Fruit fly (Drosophila melanogaster) whole organism, embryonic: ENCODE data around the gene sbr.

Experiments
- Aef1 ChIP-seq: fragments of 200-800 bp; sonication (Bioruptor generic); IDR thresholded peaks from 3 replicates; pipeline ENCODE4 v1.3.6; 2022; ENCODE audit warnings: missing biosample characterization, missing genetic modification characterization
- CG10366 ChIP-seq: fragments of 200-800 bp; sonication (Bioruptor generic); IDR thresholded peaks from 2 replicates; pipeline ENCODE4 v1.3.6; 2022; ENCODE audit warnings: missing biosample characterization, missing genetic modification characterization
- CG10431 ChIP-seq: fragments of 200-800 bp; sonication (Bioruptor generic); optimal IDR thresholded peaks from 3 replicates; lab custom pipeline; 2018; ENCODE audit warnings: missing biosample characterization, mild to moderate bottlenecking, missing genetic modification characterization
- CG11247 ChIP-seq: fragments of 200-800 bp; sonication (Bioruptor generic); IDR thresholded peaks from 2 replicates; pipeline ENCODE4 v1.3.6; 2022; ENCODE audit warnings: missing biosample characterization, missing genetic modification characterization
- CG11504 ChIP-seq: fragments of 200-800 bp; sonication (Bioruptor generic); optimal IDR thresholded peaks from 3 replicates; lab custom pipeline; 2019; ENCODE audit warnings: missing biosample characterization, mild to moderate bottlenecking, missing genetic modification characterization, moderate library complexity
- CG12299 ChIP-seq: fragments of 200-800 bp; sonication (Bioruptor generic); optimal IDR thresholded peaks from 2 replicates; lab custom pipeline; 2018; ENCODE audit warnings: missing biosample characterization, mild to moderate bottlenecking, missing genetic modification characterization
- CG1233 ChIP-seq: fragments of 200-800 bp; sonication (Bioruptor generic); optimal IDR thresholded peaks from 4 replicates; lab custom pipeline; 2018; ENCODE audit warnings: missing biosample characterization, mild to moderate bottlenecking, missing genetic modification characterization
- CG13287 ChIP-seq: fragments of 200-800 bp; sonication (Bioruptor generic); IDR thresholded peaks from 2 replicates; pipeline ENCODE4 v1.3.6; 2022; ENCODE audit warnings: missing biosample characterization, missing genetic modification characterization; ENCODE audit not compliant: partially characterized antibody
- CG14667 ChIP-seq: fragments of 200-800 bp; sonication (Bioruptor generic); IDR thresholded peaks from 2 replicates; pipeline ENCODE4 v1.3.6; 2022; ENCODE audit warnings: missing biosample characterization, missing genetic modification characterization
- CG14710 ChIP-seq: fragments of 200-800 bp; sonication (Bioruptor generic); optimal IDR thresholded peaks from 3 replicates; lab custom pipeline; 2019; ENCODE audit warnings: missing biosample characterization, mild to moderate bottlenecking, missing genetic modification characterization, moderate library complexity
- CG14860 ChIP-seq: fragments of 200-800 bp; sonication (Bioruptor generic); IDR thresholded peaks from 3 replicates; pipeline ENCODE4 v1.3.6; 2022; ENCODE audit warnings: missing biosample characterization, missing genetic modification characterization; ENCODE audit not compliant: partially characterized antibody
- CG15601 ChIP-seq: fragments of 200-800 bp; sonication (Bioruptor generic); optimal IDR thresholded peaks from 3 replicates; lab custom pipeline; 2019; ENCODE audit warnings: missing biosample characterization, mild to moderate bottlenecking, missing genetic modification characterization, moderate library complexity
- CG17359 ChIP-seq: fragments of 200-800 bp; sonication (Bioruptor generic); optimal IDR thresholded peaks from 3 replicates; lab custom pipeline; 2018; ENCODE audit warnings: missing biosample characterization, mild to moderate bottlenecking, missing genetic modification characterization, moderate library complexity
- CG2129 ChIP-seq: fragments of 200-800 bp; sonication (Bioruptor generic); IDR thresholded peaks from 2 replicates; pipeline ENCODE4 v1.3.6; 2022; ENCODE audit warnings: missing biosample characterization, missing genetic modification characterization; ENCODE audit not compliant: partially characterized antibody
- CG2875 ChIP-seq: fragments of 200-800 bp; sonication (Bioruptor generic); optimal IDR thresholded peaks from 2 replicates; lab custom pipeline; 2017; ENCODE audit warnings: missing biosample characterization, mild to moderate bottlenecking, missing genetic modification characterization, missing genetic modification reagents
- CG3163 ChIP-seq: fragments of 200-800 bp; sonication (Bioruptor generic); optimal IDR thresholded peaks from 3 replicates; lab custom pipeline; 2016; ENCODE audit warnings: missing biosample characterization, missing genetic modification characterization
- CG34376 ChIP-seq: fragments of 200-800 bp; sonication (Bioruptor generic); optimal IDR thresholded peaks from 2 replicates; lab custom pipeline; 2018; ENCODE audit warnings: missing biosample characterization, mild to moderate bottlenecking, missing genetic modification characterization
- CG3995 ChIP-seq: fragments of 200-800 bp; sonication (Bioruptor generic); optimal IDR thresholded peaks from 3 replicates; lab custom pipeline; 2016; ENCODE audit warnings: missing biosample characterization, missing genetic modification characterization
- CG5180 ChIP-seq: fragments of 200-800 bp; sonication (Bioruptor generic); optimal IDR thresholded peaks from 3 replicates; lab custom pipeline; 2017; ENCODE audit warnings: missing biosample characterization, missing genetic modification characterization, mild to moderate bottlenecking, moderate library complexity, missing genetic modification reagents
- CG5953 ChIP-seq: fragments of 200-800 bp; sonication (Bioruptor generic); IDR thresholded peaks from 2 replicates; pipeline ENCODE4 v1.3.6; 2022; ENCODE audit warnings: missing biosample characterization, missing genetic modification characterization
- CG6254 ChIP-seq: fragments of 200-800 bp; sonication (Bioruptor generic); optimal IDR thresholded peaks from 3 replicates; lab custom pipeline; 2017; ENCODE audit warnings: mild to moderate bottlenecking, missing biosample characterization, missing genetic modification reagents, missing genetic modification characterization
- CG7556 ChIP-seq: fragments of 200-800 bp; sonication (Bioruptor generic); optimal IDR thresholded peaks from 2 replicates; lab custom pipeline; 2017; ENCODE audit warnings: missing biosample characterization, mild to moderate bottlenecking, missing genetic modification characterization
- CG8089 ChIP-seq: fragments of 200-800 bp; sonication (Bioruptor generic); optimal IDR thresholded peaks from 3 replicates; lab custom pipeline; 2016; ENCODE audit warnings: missing biosample characterization, missing genetic modification characterization
- CG9932 ChIP-seq: fragments of 200-800 bp; sonication (Bioruptor generic); IDR thresholded peaks from 2 replicates; pipeline ENCODE4 v1.3.6; 2022; ENCODE audit warnings: missing biosample characterization, missing genetic modification characterization
- Chrac-16 ChIP-seq: fragments of 200-800 bp; sonication (Bioruptor generic); optimal IDR thresholded peaks from 3 replicates; lab custom pipeline; 2016; ENCODE audit warnings: missing biosample characterization, missing genetic modification characterization
- Doc2 ChIP-seq: fragments of 200-800 bp; sonication (Bioruptor generic); IDR thresholded peaks from 2 replicates; pipeline ENCODE4 v1.3.6; 2022; ENCODE audit warnings: missing biosample characterization, missing genetic modification characterization
- Dp ChIP-seq: fragments of 200-800 bp; sonication (Bioruptor generic); optimal IDR thresholded peaks from 2 replicates; lab custom pipeline; 2018; ENCODE audit warnings: missing biosample characterization, mild to moderate bottlenecking, missing genetic modification characterization, moderate library complexity
- Ets65A ChIP-seq: fragments of 200-800 bp; sonication (Bioruptor generic); peaks from one replicate; lab custom pipeline; 2016; ENCODE audit warnings: missing biosample characterization, missing genetic modification characterization
- PHDP ChIP-seq: fragments of 200-800 bp; sonication (Bioruptor generic); optimal IDR thresholded peaks from 3 replicates; lab custom pipeline; 2018; ENCODE audit warnings: missing biosample characterization, mild to moderate bottlenecking, missing genetic modification characterization, moderate library complexity
- Sin3A ChIP-seq: fragments of >200 bp; optimal IDR thresholded peaks from 2 replicates; lab custom pipeline; 2018
- Xrp1 ChIP-seq: fragments of 200-800 bp; sonication (Bioruptor generic); IDR thresholded peaks from 2 replicates; pipeline ENCODE4 v1.3.6; 2022; ENCODE audit warnings: missing biosample characterization, missing genetic modification characterization
- dpn ChIP-seq, 2 experiments: fragments of 200-800 bp; sonication (Bioruptor generic); optimal IDR thresholded peaks; 3 replicates each; lab custom pipeline; 2016; ENCODE audit warnings: missing biosample characterization in 2 of 2, missing genetic modification characterization in 2 of 2
- fd3F ChIP-seq: fragments of 200-800 bp; sonication (Bioruptor generic); optimal IDR thresholded peaks from 2 replicates; lab custom pipeline; 2018; ENCODE audit warnings: missing biosample characterization, mild to moderate bottlenecking, missing genetic modification characterization, moderate library complexity
- gcm ChIP-seq: fragments of 200-800 bp; sonication (Bioruptor generic); optimal IDR thresholded peaks from 2 replicates; lab custom pipeline; 2019; ENCODE audit warnings: missing biosample characterization, mild to moderate bottlenecking, missing genetic modification characterization, moderate library complexity
- grn ChIP-seq: fragments of 200-800 bp; sonication (Bioruptor generic); optimal IDR thresholded peaks from 3 replicates; lab custom pipeline; 2017; ENCODE audit warnings: missing biosample characterization, missing genetic modification characterization
- her ChIP-seq: fragments of 200-800 bp; sonication (Bioruptor generic); optimal IDR thresholded peaks from 2 replicates; lab custom pipeline; 2016; ENCODE audit warnings: missing biosample characterization, missing genetic modification characterization
- ind ChIP-seq: fragments of 200-800 bp; sonication (Bioruptor generic); optimal IDR thresholded peaks from 3 replicates; lab custom pipeline; 2016; ENCODE audit warnings: missing biosample characterization, missing genetic modification characterization
- knrl ChIP-seq: fragments of 200-800 bp; sonication (Bioruptor generic); IDR thresholded peaks from 3 replicates; pipeline ENCODE4 v1.3.6; 2022; ENCODE audit warnings: missing biosample characterization, missing genetic modification characterization; ENCODE audit not compliant: partially characterized antibody
- nau ChIP-seq: fragments of 200-800 bp; sonication (Bioruptor generic); optimal IDR thresholded peaks from 3 replicates; lab custom pipeline; 2017; ENCODE audit warnings: missing biosample characterization, mild to moderate bottlenecking, missing genetic modification characterization, missing genetic modification reagents
- pzg ChIP-seq: fragments of 200-800 bp; sonication (Bioruptor generic); optimal IDR thresholded peaks from 3 replicates; lab custom pipeline; 2018; ENCODE audit warnings: missing biosample characterization, mild to moderate bottlenecking, missing genetic modification characterization, moderate library complexity
- ro ChIP-seq: fragments of 200-800 bp; sonication (Bioruptor generic); IDR thresholded peaks from 2 replicates; pipeline ENCODE4 v1.3.6; 2022; ENCODE audit warnings: missing biosample characterization, missing genetic modification characterization
- salm ChIP-seq: fragments of 200-800 bp; sonication (Bioruptor generic); optimal IDR thresholded peaks from 2 replicates; lab custom pipeline; 2018; ENCODE audit warnings: missing biosample characterization, mild to moderate bottlenecking, missing genetic modification characterization
- shn ChIP-seq: fragments of 200-800 bp; sonication (Bioruptor generic); optimal IDR thresholded peaks from 3 replicates; lab custom pipeline; 2016; ENCODE audit warnings: missing biosample characterization, missing genetic modification characterization
- slou ChIP-seq: fragments of 200-800 bp; sonication (Bioruptor generic); optimal IDR thresholded peaks from 3 replicates; lab custom pipeline; 2016; ENCODE audit warnings: missing biosample characterization, missing genetic modification characterization
- slp2 ChIP-seq: fragments of 200-800 bp; sonication (Bioruptor generic); optimal IDR thresholded peaks from 2 replicates; lab custom pipeline; 2016; ENCODE audit warnings: missing biosample characterization, missing genetic modification characterization
- sna ChIP-seq: fragments of 200-800 bp; sonication (Bioruptor generic); IDR thresholded peaks from 2 replicates; pipeline ENCODE4 v1.3.6; 2022; ENCODE audit warnings: missing biosample characterization, missing genetic modification characterization; ENCODE audit not compliant: partially characterized antibody
- sug ChIP-seq: fragments of 200-800 bp; optimal IDR thresholded peaks from 2 replicates; lab custom pipeline; 2019; ENCODE audit warnings: missing biosample characterization, mild to moderate bottlenecking, missing genetic modification characterization, moderate library complexity
- trem ChIP-seq: fragments of 200-800 bp; optimal IDR thresholded peaks from 3 replicates; lab custom pipeline; 2019; ENCODE audit warnings: missing biosample characterization, mild to moderate bottlenecking, missing genetic modification characterization, moderate library complexity
- ttk ChIP-seq: fragments of 200-800 bp; sonication (Bioruptor generic); IDR thresholded peaks from 2 replicates; pipeline ENCODE4 v2.1.2; 2022; ENCODE audit warnings: missing biosample characterization, missing genetic modification characterization
- unc-4 ChIP-seq: fragments of 200-800 bp; sonication (Bioruptor generic); IDR thresholded peaks from 2 replicates; pipeline ENCODE4 v1.3.6; 2022; ENCODE audit warnings: missing biosample characterization, missing genetic modification characterization; ENCODE audit not compliant: partially characterized antibody
- z ChIP-seq: fragments of 200-800 bp; sonication (Bioruptor generic); IDR thresholded peaks from 3 replicates; pipeline ENCODE4 v1.3.6; 2022; ENCODE audit warnings: missing biosample characterization, missing genetic modification characterization

The sbr gene

dm6 chrX:10848565-10848964, 1.7 kb upstream of the sbr start, which contains the start of gene CG2202 (continued):
- TF ChIP-seq Chrac-16 (GFP tag; lab: Kevin White, UChicago) (no peak), CG11247 (no peak), grn (no peak), CG15601 (tag; lab: Kevin White, UChicago) (peak; percentile 30), CG12299 (tag; lab: Kevin White, UChicago) (no peak), CG2129 (GFP tag; lab: Robert Waterston, UW) (peak; percentile 44), sug (tag; lab: Kevin White, UChicago) (peak; percentile 17), CG8089 (GFP tag; lab: Kevin White, UChicago) (no peak), CG14667 (no peak), nau (GFP tag; lab: Kevin White, UChicago) (no peak), pzg (GFP tag; lab: Kevin White, UChicago) (peak; percentile 59), slp2 (GFP tag; lab: Kevin White, UChicago) (no peak), ttk (GFP tag; lab: Robert Waterston, UW) (no peak), Aef1 (GFP tag; lab: Robert Waterston, UW) (no peak), Dp (GFP tag; lab: Kevin White, UChicago) (peak; percentile 56), CG11504 (tag; lab: Kevin White, UChicago) (no peak), CG5180 (no peak), salm (tag; lab: Kevin White, UChicago) (no peak), CG6254 (GFP tag; lab: Kevin White, UChicago) (no peak), knrl (GFP tag; lab: Robert Waterston, UW) (peak; percentile 74), ro (no peak), CG3995 (no peak), dpn (GFP tag; optimal IDR thresholded peaks at IDR 0.05; lab: Kevin White, UChicago) (no peak), CG1233 (no peak), sna (GFP tag; lab: Robert Waterston, UW) (peak; percentile 59; the same call in 1 of the 2 replicates), CG17359 (tag; lab: Kevin White, UChicago) (no peak), CG9932 (GFP tag; lab: Robert Waterston, UW) (no peak), trem (tag; lab: Kevin White, UChicago) (peak; percentile 58), CG14860 (GFP tag; lab: Robert Waterston, UW) (peak; percentile 52; the same call in 2 of the 3 replicates), CG14710 (tag; lab: Kevin White, UChicago) (peak; percentile 48), unc-4 (GFP tag; lab: Robert Waterston, UW) (peak; percentile 74), CG7556 (no peak), ind (no peak), Xrp1 (GFP tag; lab: Robert Waterston, UW) (no peak), Doc2 (no peak), fd3F (GFP tag; lab: Kevin White, UChicago) (no peak), gcm (GFP tag; lab: Kevin White, UChicago) (no peak), CG13287 (peak; percentile 80), her (GFP tag; lab: Kevin White, UChicago) (no peak), z (GFP tag; lab: Robert Waterston, UW) (no peak), CG2875 (GFP tag; lab: Kevin White, UChicago) (no peak), CG10431 (GFP tag; lab: Kevin White, UChicago) (no peak), shn (no peak), CG10366 (GFP tag; lab: Robert Waterston, UW) (no peak), slou (GFP tag; lab: Kevin White, UChicago) (no peak), Sin3A (peak; percentile 24), CG3163 (GFP tag; lab: Kevin White, UChicago) (no peak), Ets65A (GFP tag; lab: Kevin White, UChicago) (peak; percentile 78), CG34376 (no peak), PHDP (tag; lab: Kevin White, UChicago) (no peak), CG5953 (GFP tag; lab: Robert Waterston, UW) (no peak)
